Worm (Caenorhabditis elegans) whole organism, young adult: ENCODE measurements around the gene atg-7.

ENCODE experiments used
- B0336.3 ChIP-seq: fragments of 200-800 bp; sonication (Bioruptor generic); IDR thresholded peaks from 2 replicates; pipeline ENCODE4 v1.3.6; 2022; ENCODE audit warnings: missing genetic modification characterization, missing compliant biosample characterization
- F10E7.11 ChIP-seq: sonication (generic microtip); optimal IDR thresholded peaks from 2 replicates; lab custom pipeline; 2017; ENCODE audit warnings: mild to moderate bottlenecking, missing genetic modification characterization, moderate library complexity, missing compliant biosample characterization
- F22D6.2 ChIP-seq: sonication (generic microtip); optimal IDR thresholded peaks from 2 replicates; lab custom pipeline; 2016; ENCODE audit warnings: mild to moderate bottlenecking, missing genetic modification characterization, missing compliant biosample characterization
- F49E8.2 ChIP-seq: sonication (generic microtip); optimal IDR thresholded peaks from 3 replicates; lab custom pipeline; 2017; ENCODE audit warnings: missing genetic modification characterization, mild to moderate bottlenecking, missing compliant biosample characterization, antibody characterized with exemption, moderate library complexity; ENCODE audit not compliant: insufficient read depth
- Y53F4B.3 ChIP-seq: fragments of 200-800 bp; sonication (Bioruptor generic); IDR thresholded peaks from 2 replicates; pipeline ENCODE4 v1.3.6; 2022; ENCODE audit warnings: missing genetic modification reagents, missing genetic modification characterization, missing compliant biosample characterization
- Y53G8AR.9 ChIP-seq: fragments of 200-800 bp; sonication (Bioruptor generic); conservative IDR thresholded peaks from 2 replicates; pipeline ENCODE4 v1.3.6; 2022; ENCODE audit warnings: missing genetic modification reagents, missing genetic modification characterization, missing compliant biosample characterization
- Y56A3A.18 ChIP-seq: fragments of 200-800 bp; sonication (Bioruptor generic); IDR thresholded peaks from 2 replicates; pipeline ENCODE4 v1.3.6; 2022; ENCODE audit warnings: missing genetic modification reagents, missing genetic modification characterization, missing compliant biosample characterization
- Y79H2A.3 ChIP-seq: fragments of 200-800 bp; sonication (Bioruptor generic); conservative IDR thresholded peaks from 2 replicates; pipeline ENCODE4 v1.3.6; 2022; ENCODE audit warnings: missing genetic modification reagents, missing genetic modification characterization, missing compliant biosample characterization
- ama-1 ChIP-seq, 3 experiments: fragments of 150-350 bp in 1 of 3; sonication (generic microtip) in 2 of 3; optimal IDR thresholded peaks; 2 replicates each; lab custom pipeline; 2014 to 2018; ENCODE audit warnings: missing biosample characterization in 2 of 3, missing genetic modification characterization in 2 of 3, missing genetic modification reagents in 2 of 3
- atf-7 ChIP-seq: sonication (generic microtip); optimal IDR thresholded peaks from 2 replicates; lab custom pipeline; 2017; ENCODE audit warnings: mild to moderate bottlenecking, missing genetic modification characterization, missing compliant biosample characterization
- athp-1 ChIP-seq: sonication (generic microtip); optimal IDR thresholded peaks from 2 replicates; lab custom pipeline; 2017; ENCODE audit warnings: mild to moderate bottlenecking, missing genetic modification characterization, missing compliant biosample characterization
- attf-5 ChIP-seq: fragments of 200-800 bp; sonication (Bioruptor generic); optimal IDR thresholded peaks from 2 replicates; lab custom pipeline; 2018; ENCODE audit warnings: mild to moderate bottlenecking, missing genetic modification characterization, missing compliant biosample characterization
- attf-6 ChIP-seq: fragments of 200-800 bp; sonication (Bioruptor generic); IDR thresholded peaks from 2 replicates; pipeline ENCODE4 v1.3.6; 2022; ENCODE audit warnings: missing genetic modification reagents, missing genetic modification characterization, missing compliant biosample characterization
- cebp-1 ChIP-seq, 2 experiments: fragments of 200-800 bp in 1 of 2; sonication (Bioruptor generic) in 1 of 2; sonication (generic microtip) in 1 of 2; IDR thresholded peaks in 1 of 2; optimal IDR thresholded peaks in 1 of 2; 2 replicates each; pipeline versions ENCODE4 v1.3.6 to Lab custom; 2017 to 2022; ENCODE audit warnings: missing compliant biosample characterization in 2 of 2, missing genetic modification characterization in 2 of 2, mild to moderate bottlenecking in 1 of 2, missing genetic modification reagents in 1 of 2, moderate library complexity in 1 of 2
- cebp-2 ChIP-seq: fragments of 200-800 bp; sonication (Bioruptor generic); IDR thresholded peaks from 2 replicates; pipeline ENCODE4 v1.3.6; 2022; ENCODE audit warnings: missing genetic modification characterization, missing compliant biosample characterization
- ceh-27 ChIP-seq: fragments of 200-800 bp; sonication (Bioruptor generic); optimal IDR thresholded peaks from 2 replicates; lab custom pipeline; 2018; ENCODE audit warnings: mild to moderate bottlenecking, missing genetic modification characterization, moderate library complexity, missing compliant biosample characterization
- chd-7 ChIP-seq: sonication (generic microtip); optimal IDR thresholded peaks from 2 replicates; lab custom pipeline; 2016; ENCODE audit warnings: mild to moderate bottlenecking, missing genetic modification characterization, moderate library complexity, missing compliant biosample characterization
- die-1 ChIP-seq: sonication (generic microtip); optimal IDR thresholded peaks from 2 replicates; lab custom pipeline; 2016; ENCODE audit warnings: missing genotype, mild to moderate bottlenecking, missing genetic modification characterization, missing compliant biosample characterization
- egl-44 ChIP-seq: fragments of 200-800 bp; sonication (Bioruptor generic); IDR thresholded peaks from 2 replicates; pipeline ENCODE4 v1.3.6; 2022; ENCODE audit warnings: missing genetic modification reagents, missing genetic modification characterization, missing compliant biosample characterization
- ekl-4 ChIP-seq: fragments of 200-800 bp; sonication (Bioruptor generic); IDR thresholded peaks from 2 replicates; pipeline ENCODE4 v1.3.6; 2022; ENCODE audit warnings: missing genetic modification reagents, missing genetic modification characterization, missing compliant biosample characterization
- ets-4 ChIP-seq: fragments of 200-800 bp; sonication (Bioruptor generic); optimal IDR thresholded peaks from 2 replicates; lab custom pipeline; 2018; ENCODE audit warnings: mild to moderate bottlenecking, missing genetic modification characterization, missing compliant biosample characterization
- gei-17 ChIP-seq: fragments of 200-800 bp; sonication (Bioruptor generic); optimal IDR thresholded peaks from 2 replicates; lab custom pipeline; 2018; ENCODE audit warnings: mild to moderate bottlenecking, missing genetic modification characterization, missing compliant biosample characterization
- him-1 ChIP-seq: sonication (generic microtip); optimal IDR thresholded peaks from 2 replicates; lab custom pipeline; 2016; ENCODE audit warnings: missing genotype, missing genetic modification reagents, missing genetic modification characterization, missing compliant biosample characterization
- hmg-1.2 ChIP-seq: fragments of 200-800 bp; sonication (Bioruptor generic); IDR thresholded peaks from 2 replicates; pipeline ENCODE4 v1.3.6; 2022; ENCODE audit warnings: missing genetic modification reagents, missing genetic modification characterization, missing compliant biosample characterization
- hmg-20 ChIP-seq: fragments of 200-800 bp; sonication (Bioruptor generic); IDR thresholded peaks from 2 replicates; pipeline ENCODE4 v1.3.6; 2022; ENCODE audit warnings: missing genetic modification reagents, missing genetic modification characterization, missing compliant biosample characterization
- hrde-1 ChIP-seq: sonication (generic microtip); optimal IDR thresholded peaks from 2 replicates; lab custom pipeline; 2016; ENCODE audit warnings: missing genetic modification characterization, mild to moderate bottlenecking, missing compliant biosample characterization, moderate library complexity, missing genotype, missing genetic modification reagents, borderline replicate concordance
- hsf-1 ChIP-seq: fragments of 200-800 bp; sonication (Bioruptor generic); IDR thresholded peaks from 2 replicates; pipeline ENCODE4 v1.3.6; 2022; ENCODE audit warnings: missing genetic modification reagents, missing genetic modification characterization, missing compliant biosample characterization
- let-607 ChIP-seq, 2 experiments: fragments of 200-800 bp in 1 of 2; sonication (Bioruptor generic) in 1 of 2; sonication (generic microtip) in 1 of 2; optimal IDR thresholded peaks; 2 replicates each; lab custom pipeline; 2016 to 2018; ENCODE audit warnings: mild to moderate bottlenecking in 2 of 2, missing compliant biosample characterization in 2 of 2, missing genetic modification characterization in 2 of 2, moderate library complexity in 2 of 2, missing genotype in 1 of 2
- lin-35 ChIP-seq, 3 experiments: fragments of 150-350 bp in 2 of 3; sonication (generic microtip) in 1 of 3; optimal IDR thresholded peaks; 2 replicates each; lab custom pipeline; 2014 to 2018; ENCODE audit warnings: missing biosample characterization in 3 of 3, missing genetic modification characterization in 3 of 3, missing genetic modification reagents in 3 of 3
- lin-40 ChIP-seq: sonication (generic microtip); optimal IDR thresholded peaks from 2 replicates; lab custom pipeline; 2016; ENCODE audit warnings: missing genetic modification characterization, mild to moderate bottlenecking, missing compliant biosample characterization, missing genotype, missing genetic modification reagents
- lin-54 ChIP-seq: fragments of 200-800 bp; sonication (Bioruptor generic); optimal IDR thresholded peaks from 2 replicates; lab custom pipeline; 2018; ENCODE audit warnings: mild to moderate bottlenecking, missing genetic modification characterization, missing compliant biosample characterization
- lir-1 ChIP-seq: fragments of 200-800 bp; sonication (Bioruptor generic); conservative IDR thresholded peaks from 2 replicates; pipeline ENCODE4 v1.3.6; 2022; ENCODE audit warnings: missing genetic modification reagents, missing genetic modification characterization, missing compliant biosample characterization
- madf-10 ChIP-seq: sonication (generic microtip); optimal IDR thresholded peaks from 2 replicates; lab custom pipeline; 2016; ENCODE audit warnings: mild to moderate bottlenecking, missing genetic modification characterization, missing compliant biosample characterization
- madf-8 ChIP-seq: fragments of 200-800 bp; sonication (Bioruptor generic); conservative IDR thresholded peaks from 2 replicates; pipeline ENCODE4 v1.3.6; 2022; ENCODE audit warnings: missing genetic modification reagents, missing genetic modification characterization, missing compliant biosample characterization
- nfyb-1 ChIP-seq: fragments of 200-800 bp; sonication (Bioruptor generic); IDR thresholded peaks from 2 replicates; pipeline ENCODE4 v1.3.6; 2022; ENCODE audit warnings: missing genetic modification reagents, missing genetic modification characterization, missing compliant biosample characterization
- nhr-120 ChIP-seq: fragments of 200-800 bp; sonication (Bioruptor generic); IDR thresholded peaks from 2 replicates; pipeline ENCODE4 v1.3.6; 2022; ENCODE audit warnings: missing genetic modification characterization, missing compliant biosample characterization
- nhr-90 ChIP-seq: sonication (generic microtip); optimal IDR thresholded peaks from 2 replicates; lab custom pipeline; 2016; ENCODE audit warnings: missing genotype, mild to moderate bottlenecking, missing genetic modification characterization, missing compliant biosample characterization
- rec-8 ChIP-seq, 2 experiments: sonication (generic microtip); optimal IDR thresholded peaks; 2 replicates each; lab custom pipeline; 2016; ENCODE audit warnings: mild to moderate bottlenecking in 2 of 2, missing genetic modification characterization in 2 of 2, missing genetic modification reagents in 2 of 2, missing genotype in 2 of 2, missing biosample characterization in 1 of 2, missing compliant biosample characterization in 1 of 2, moderate library complexity in 1 of 2
- repo-1 ChIP-seq: sonication (generic microtip); optimal IDR thresholded peaks from 2 replicates; lab custom pipeline; 2017; ENCODE audit warnings: mild to moderate bottlenecking, missing genetic modification characterization, missing compliant biosample characterization
- snpc-3.4 ChIP-seq: sonication (generic microtip); optimal IDR thresholded peaks from 2 replicates; lab custom pipeline; 2017; ENCODE audit warnings: missing genetic modification characterization, mild to moderate bottlenecking, missing compliant biosample characterization, antibody characterized with exemption, moderate library complexity, missing genotype, missing genetic modification reagents
- snpc-4 ChIP-seq, 5 experiments: fragments of 150-350 bp in 1 of 5; sonication (generic microtip) in 4 of 5; optimal IDR thresholded peaks; 2 replicates each; lab custom pipeline; 2014 to 2018; ENCODE audit warnings: missing genetic modification characterization in 5 of 5, missing biosample characterization in 3 of 5, antibody characterized with exemption in 2 of 5, mild to moderate bottlenecking in 2 of 5, missing compliant biosample characterization in 2 of 5, missing genotype in 2 of 5, moderate library complexity in 2 of 5, missing genetic modification reagents in 1 of 5
- somi-1 ChIP-seq: fragments of 200-800 bp; sonication (Bioruptor generic); optimal IDR thresholded peaks from 2 replicates; lab custom pipeline; 2018; ENCODE audit warnings: mild to moderate bottlenecking, missing genetic modification characterization, missing compliant biosample characterization
- unc-62 ChIP-seq: fragments of 150-350 bp; optimal IDR thresholded peaks from 2 replicates; lab custom pipeline; 2014; ENCODE audit warnings: missing biosample characterization, missing genetic modification reagents, missing genetic modification characterization
- xnd-1 ChIP-seq: sonication (generic microtip); optimal IDR thresholded peaks from 2 replicates; lab custom pipeline; 2016; ENCODE audit warnings: missing genotype, missing genetic modification reagents, missing genetic modification characterization, missing compliant biosample characterization
- ztf-22 ChIP-seq: fragments of 200-800 bp; sonication (Bioruptor generic); optimal IDR thresholded peaks from 2 replicates; lab custom pipeline; 2018; ENCODE audit warnings: mild to moderate bottlenecking, missing genetic modification characterization, moderate library complexity, missing compliant biosample characterization

The atg-7 gene

DNA sequence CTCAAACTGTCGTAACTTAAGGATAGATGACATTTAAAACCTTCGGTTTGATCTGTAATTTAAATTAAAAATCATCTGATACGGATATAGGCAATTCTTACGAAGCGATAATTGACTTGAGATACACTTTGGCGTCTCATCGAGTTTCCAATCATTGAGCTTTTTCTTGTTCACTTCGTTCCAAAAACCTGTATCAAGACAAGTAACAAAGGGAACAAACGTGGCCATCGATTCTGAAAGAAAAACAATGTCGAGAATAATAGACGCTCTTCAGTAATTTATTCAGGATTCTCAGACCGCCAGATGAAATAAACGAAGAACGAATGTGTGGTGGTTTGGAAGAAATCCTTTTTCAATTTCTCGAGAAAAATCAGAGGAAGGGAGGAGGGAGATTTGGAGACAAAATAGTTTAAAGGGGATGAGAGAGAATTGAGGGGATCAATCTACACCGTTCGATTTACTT, at the start of gene atg-7:
Gene atg-7, minus strand, starts transcription at position 233 of the 463 bp plus-strand sequence.
- TF ChIP-seq madf-8 (GFP tag; lab: Robert Waterston, UW) (no peak), die-1 (tag; lab: Kevin White, UChicago) (peak; percentile 20), ztf-22 (peak; percentile 35), rec-8 (tag; optimal IDR thresholded peaks at IDR 0.05; lab: Kevin White, UChicago) (peak in 1 of 2 experiments; percentile 8), egl-44 (no peak), nhr-120 (no peak), F49E8.2 (peak; percentile 80), lin-35 (GFP tag; optimal IDR thresholded peaks at IDR 0.05; lab: Kevin White, UChicago) (peak in 1 of 3 experiments; percentile 13), attf-5 (GFP tag; lab: Kevin White, UChicago) (peak; percentile 15), atf-7 (tag; lab: Kevin White, UChicago) (no peak), hrde-1 (tag; lab: Kevin White, UChicago) (peak; percentile 74), ekl-4 (GFP tag; lab: Robert Waterston, UW) (peak; percentile 78), snpc-4 (GFP tag; optimal IDR thresholded peaks at IDR 0.05; lab: Kevin White, UChicago) (no peak), snpc-4 (tag; optimal IDR thresholded peaks at IDR 0.05; lab: Kevin White, UChicago) (peak in 2 of 4 experiments; percentile 37 to 41), F10E7.11 (tag; lab: Kevin White, UChicago) (peak; percentile 60), Y53G8AR.9 (GFP tag; lab: Robert Waterston, UW) (peak; percentile 40; the same call in 1 of the 2 replicates), him-1 (peak; percentile 8), repo-1 (tag; lab: Kevin White, UChicago) (peak; percentile 76), ets-4 (GFP tag; lab: Kevin White, UChicago) (no peak), let-607 (tag; optimal IDR thresholded peaks at IDR 0.05; lab: Kevin White, UChicago) (peak in 1 of 2 experiments; percentile 31), Y79H2A.3 (no peak), lin-40 (peak; percentile 14), hmg-1.2 (GFP tag; lab: Robert Waterston, UW) (peak; percentile 34; the same call in 1 of the 2 replicates), hsf-1 (GFP tag; lab: Robert Waterston, UW) (0 out of 2 replicates have a peak, but pooled peaks have one; percentile 58), cebp-1 (GFP tag; IDR thresholded peaks at IDR 0.05; lab: Robert Waterston, UW) (no peak), cebp-1 (tag; optimal IDR thresholded peaks at IDR 0.05; lab: Kevin White, UChicago) (peak; percentile 40), lin-54 (peak; percentile 43), lir-1 (GFP tag; lab: Robert Waterston, UW) (no peak), cebp-2 (0 out of 2 replicates have a peak, but pooled peaks have one; percentile 29), Y53F4B.3 (GFP tag; lab: Robert Waterston, UW) (no peak), gei-17 (GFP tag; lab: Kevin White, UChicago) (peak; percentile 4), unc-62 (GFP tag; lab: Kevin White, UChicago) (no peak), snpc-3.4 (tag; lab: Kevin White, UChicago) (no peak), chd-7 (peak; percentile 43), attf-6 (GFP tag; lab: Robert Waterston, UW) (peak; percentile 76; the same call in 1 of the 2 replicates), B0336.3 (GFP tag; lab: Robert Waterston, UW) (peak; percentile 72), athp-1 (tag; lab: Kevin White, UChicago) (peak; percentile 35), Y56A3A.18 (GFP tag; lab: Robert Waterston, UW) (0 out of 2 replicates have a peak, but pooled peaks have one; percentile 18), hmg-20 (peak; percentile 4; the same call in 1 of the 2 replicates), somi-1 (GFP tag; lab: Kevin White, UChicago) (peak; percentile 12), nhr-90 (peak; percentile 7), madf-10 (tag; lab: Kevin White, UChicago) (no peak), xnd-1 (peak; percentile 28), F22D6.2 (tag; lab: Kevin White, UChicago) (no peak), ceh-27 (GFP tag; lab: Kevin White, UChicago) (peak; percentile 36), nfyb-1 (GFP tag; lab: Robert Waterston, UW) (peak; percentile 63; the same call in 1 of the 2 replicates), ama-1 (optimal IDR thresholded peaks at IDR 0.05; lab: Kevin White, UChicago) (peak; percentile 92), ama-1 (GFP tag; optimal IDR thresholded peaks at IDR 0.05; lab: Kevin White, UChicago) (peak; percentile 31 to 64)
